Fruit fly (Drosophila melanogaster) whole organism, pupa: ENCODE results near the gene CG15498.

Source experiments
- CG12605 ChIP-seq: fragments of 200-800 bp; sonication (Bioruptor generic); IDR thresholded peaks from 2 replicates; pipeline ENCODE4 v1.3.6; 2022; ENCODE audit warnings: missing biosample characterization, missing genetic modification characterization
- CG13204 ChIP-seq: fragments of 200-800 bp; sonication (Bioruptor generic); optimal IDR thresholded peaks from 2 replicates; lab custom pipeline; 2018; ENCODE audit warnings: missing biosample characterization, mild to moderate bottlenecking, missing genetic modification characterization, moderate library complexity
- CG14655 ChIP-seq: fragments of 200-800 bp; sonication (Bioruptor generic); optimal IDR thresholded peaks from 3 replicates; lab custom pipeline; 2017; ENCODE audit warnings: mild to moderate bottlenecking, missing biosample characterization, missing genetic modification reagents, missing genetic modification characterization
- CG8301 ChIP-seq: fragments of 200-800 bp; sonication (Bioruptor generic); optimal IDR thresholded peaks from 2 replicates; lab custom pipeline; 2018; ENCODE audit warnings: missing biosample characterization, mild to moderate bottlenecking, missing genetic modification characterization
- D1 ChIP-seq: fragments of 200-800 bp; sonication (Bioruptor generic); optimal IDR thresholded peaks from 2 replicates; lab custom pipeline; 2018; ENCODE audit warnings: missing biosample characterization, mild to moderate bottlenecking, missing genetic modification characterization, moderate library complexity
- EcR ChIP-seq: fragments of 200-800 bp; sonication (Bioruptor generic); optimal IDR thresholded peaks from 3 replicates; lab custom pipeline; 2019; ENCODE audit warnings: missing biosample characterization, missing genetic modification characterization, mild to moderate bottlenecking, moderate library complexity, missing genetic modification reagents
- Pif1A ChIP-seq: fragments of 200-800 bp; sonication (Bioruptor generic); optimal IDR thresholded peaks from 3 replicates; lab custom pipeline; 2016; ENCODE audit warnings: missing biosample characterization, missing genetic modification characterization
- Snoo ChIP-seq: fragments of 200-800 bp; sonication (Bioruptor generic); optimal IDR thresholded peaks from 3 replicates; lab custom pipeline; 2017; ENCODE audit warnings: missing biosample characterization, mild to moderate bottlenecking, missing genetic modification characterization, inconsistent platforms
- rn ChIP-seq: fragments of 200-800 bp; sonication (Bioruptor generic); IDR thresholded peaks from 2 replicates; pipeline ENCODE4 v1.3.6; 2022; ENCODE audit warnings: missing biosample characterization, missing genetic modification characterization

dm6 chr3R:21613322-21613807 is 44.4 kb upstream of the CG15498 start:
- peak; percentile 65 for TF ChIP-seq CG13204 (GFP tag; lab: Kevin White, UChicago)
- TF ChIP-seq CG12605 (GFP tag; lab: Robert Waterston, UW), result no peak
- no peak for TF ChIP-seq CG8301
- TF ChIP-seq CG14655, result no peak
- TF ChIP-seq rn (GFP tag; lab: Robert Waterston, UW), result no peak
- TF ChIP-seq EcR (GFP tag; lab: Kevin White, UChicago), result peak; percentile 74
- peak; percentile 24 for TF ChIP-seq Pif1A (GFP tag; lab: Kevin White, UChicago)
- peak; percentile 47 for TF ChIP-seq Snoo (tag; lab: Kevin White, UChicago)
- no peak for TF ChIP-seq D1
